Worm (Caenorhabditis elegans): ENCODE results near the gene F11A5.5.

DNA sequence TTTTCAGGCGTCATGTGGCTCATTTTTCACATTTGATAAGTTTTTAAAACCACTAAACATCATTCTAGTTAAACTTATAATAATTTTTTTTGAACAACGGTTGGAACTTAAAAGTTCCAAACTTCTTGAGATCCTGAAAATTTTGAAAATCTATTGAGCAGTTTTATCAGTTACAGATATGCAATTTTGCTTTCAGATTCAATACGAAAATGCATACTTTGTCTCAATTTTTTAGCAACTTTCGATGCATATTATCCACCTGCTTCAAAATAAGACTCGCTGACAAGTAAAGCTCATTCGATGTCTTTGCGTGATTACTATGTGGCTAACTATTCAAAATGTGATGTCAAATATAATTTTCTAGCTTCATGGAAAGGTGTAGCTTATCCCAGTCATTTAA lies 48.5 kb downstream of the F11A5.5 start, which contains the start of gene srh-95:
- TF ChIP-seq ztf-11 (tag; optimal IDR thresholded peaks at IDR 0.05): no peak
- TF ChIP-seq flh-1 (GFP tag; optimal IDR thresholded peaks at IDR 0.05): no peak
- no peak for TF ChIP-seq nhr-28 (tag; optimal IDR thresholded peaks at IDR 0.05)
- TF ChIP-seq mls-2 (tag; optimal IDR thresholded peaks at IDR 0.05): no peak
